Fruit fly (Drosophila melanogaster) whole organism: Measurements from ENCODE around the gene sinah.

Experiments used
- CG8478 ChIP-seq: fragments of >200 bp; optimal IDR thresholded peaks from 2 replicates; lab custom pipeline; 2018; ENCODE audit warnings: inconsistent platforms
- Dll ChIP-seq: fragments of >200 bp; optimal IDR thresholded peaks from 2 replicates; lab custom pipeline; 2017
- EcR ChIP-seq, 2 experiments: fragments of >200 bp; optimal IDR thresholded peaks; 2 replicates each; lab custom pipeline; 2017; ENCODE audit warnings: missing biosample characterization in 2 of 2, missing genetic modification characterization in 2 of 2, missing genetic modification reagents in 2 of 2
- pan ChIP-seq: fragments of >200 bp; optimal IDR thresholded peaks from 2 replicates; lab custom pipeline; 2017
- psq ChIP-seq: fragments of >200 bp; optimal IDR thresholded peaks from 2 replicates; lab custom pipeline; 2017
- usp ChIP-seq: fragments of >200 bp; optimal IDR thresholded peaks from 2 replicates; lab custom pipeline; 2017; ENCODE audit warnings: missing biosample characterization, missing genetic modification characterization, mixed read lengths

DNA sequence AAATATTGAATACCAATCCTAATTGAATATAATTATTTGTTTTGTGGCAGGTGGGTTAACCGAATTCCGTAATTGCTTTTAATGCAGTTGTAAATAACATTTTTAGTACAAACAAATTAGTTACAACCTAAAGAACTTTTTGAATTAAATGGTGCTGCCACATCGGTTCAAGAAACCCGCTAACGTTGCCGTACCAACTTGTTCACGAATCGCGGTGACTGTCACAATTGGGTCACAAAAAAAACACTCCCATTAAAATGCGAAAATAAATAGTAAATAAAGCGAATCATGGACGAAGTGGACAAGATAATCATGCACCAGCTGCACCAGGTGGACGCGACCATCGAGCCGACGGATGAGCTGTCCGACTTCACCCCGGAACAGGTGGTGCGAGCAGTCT, 4.1 kb downstream of the sinah start, which contains the start of gene CG9951:
- TF ChIP-seq pan (lab: Kevin White, UChicago) (no peak), CG8478 (lab: Kevin White, UChicago) (no peak), usp (GFP tag; lab: Kevin White, UChicago) (no peak), psq (no peak), EcR (GFP tag; optimal IDR thresholded peaks at IDR 0.05; lab: Kevin White, UChicago) (no peak), Dll (no peak)
